Fruit fly (Drosophila melanogaster) whole organism, prepupa: ENCODE results near the gene Obp93a.

Experiments used
- Blimp-1 ChIP-seq: fragments of 200-800 bp; sonication (Bioruptor generic); optimal IDR thresholded peaks from 3 replicates; lab custom pipeline; 2017; ENCODE audit warnings: missing biosample characterization, missing genetic modification characterization, mild to moderate bottlenecking, moderate library complexity, missing genetic modification reagents
- CG10631 ChIP-seq: fragments of 200-800 bp; sonication (Bioruptor generic); optimal IDR thresholded peaks from 2 replicates; lab custom pipeline; 2016; ENCODE audit warnings: missing biosample characterization, missing genetic modification characterization
- CG10669 ChIP-seq: fragments of 200-800 bp; sonication (Bioruptor generic); optimal IDR thresholded peaks from 3 replicates; lab custom pipeline; 2018; ENCODE audit warnings: missing biosample characterization, mild to moderate bottlenecking, missing genetic modification characterization, moderate library complexity
- CG11762 ChIP-seq: fragments of 200-800 bp; sonication (Bioruptor generic); optimal IDR thresholded peaks from 3 replicates; lab custom pipeline; 2016; ENCODE audit warnings: missing biosample characterization, missing genetic modification characterization; ENCODE audit not compliant: insufficient read depth
- CG11902 ChIP-seq: fragments of 200-800 bp; sonication (Bioruptor generic); optimal IDR thresholded peaks from 3 replicates; lab custom pipeline; 2016; ENCODE audit warnings: missing biosample characterization, missing genetic modification characterization
- CG16779 ChIP-seq: fragments of 200-800 bp; sonication (Bioruptor generic); optimal IDR thresholded peaks from 3 replicates; lab custom pipeline; 2017; ENCODE audit warnings: missing biosample characterization, mild to moderate bottlenecking, missing genetic modification characterization
- CG3032 ChIP-seq: fragments of 200-800 bp; optimal IDR thresholded peaks from 2 replicates; lab custom pipeline; 2019; ENCODE audit warnings: missing biosample characterization, mild to moderate bottlenecking, missing genetic modification characterization, moderate library complexity
- CG31627 ChIP-seq: fragments of 200-800 bp; sonication (Bioruptor generic); optimal IDR thresholded peaks from 3 replicates; lab custom pipeline; 2016; ENCODE audit warnings: missing biosample characterization, missing genetic modification characterization
- CG32006 ChIP-seq: fragments of 200-800 bp; sonication (Bioruptor generic); optimal IDR thresholded peaks from 3 replicates; lab custom pipeline; 2017; ENCODE audit warnings: missing biosample characterization, mild to moderate bottlenecking, missing genetic modification characterization
- CG34406 ChIP-seq: fragments of 200-800 bp; sonication (Bioruptor generic); optimal IDR thresholded peaks from 3 replicates; lab custom pipeline; 2016; ENCODE audit warnings: missing biosample characterization, missing genetic modification characterization
- CG3919 ChIP-seq: fragments of 200-800 bp; sonication (Bioruptor generic); optimal IDR thresholded peaks from 3 replicates; lab custom pipeline; 2016; ENCODE audit warnings: missing biosample characterization, missing genetic modification characterization
- CG6792 ChIP-seq: fragments of 200-800 bp; sonication (Bioruptor generic); optimal IDR thresholded peaks from 3 replicates; lab custom pipeline; 2016; ENCODE audit warnings: missing biosample characterization, missing genetic modification characterization
- CG6854 ChIP-seq: fragments of 200-800 bp; sonication (Bioruptor generic); optimal IDR thresholded peaks from 2 replicates; lab custom pipeline; 2017; ENCODE audit warnings: missing biosample characterization, mild to moderate bottlenecking, missing genetic modification characterization
- CG8119 ChIP-seq: fragments of 200-800 bp; sonication (Bioruptor generic); IDR thresholded peaks from 3 replicates; pipeline ENCODE4 v1.3.6; 2022; ENCODE audit warnings: missing biosample characterization, missing genetic modification characterization
- CG8632 ChIP-seq: fragments of 200-800 bp; sonication (Bioruptor generic); optimal IDR thresholded peaks from 3 replicates; lab custom pipeline; 2016; ENCODE audit warnings: missing biosample characterization, missing genetic modification characterization
- CG9139 ChIP-seq: fragments of 200-800 bp; sonication (Bioruptor generic); optimal IDR thresholded peaks from 3 replicates; lab custom pipeline; 2017; ENCODE audit warnings: missing biosample characterization, mild to moderate bottlenecking, missing genetic modification characterization
- Eip75B ChIP-seq: fragments of 200-800 bp; sonication (Bioruptor generic); optimal IDR thresholded peaks from 3 replicates; lab custom pipeline; 2016; ENCODE audit warnings: missing biosample characterization, missing genetic modification characterization
- Eip78C ChIP-seq: fragments of 200-800 bp; sonication (Bioruptor generic); peaks from one replicate; lab custom pipeline; 2016; ENCODE audit warnings: missing biosample characterization, missing genetic modification characterization
- Eip93F ChIP-seq: fragments of 200-800 bp; sonication (Bioruptor generic); optimal IDR thresholded peaks from 2 replicates; lab custom pipeline; 2016; ENCODE audit warnings: missing biosample characterization, mild to moderate bottlenecking, missing genetic modification characterization
- Ets96B ChIP-seq: fragments of 200-800 bp; optimal IDR thresholded peaks from 2 replicates; lab custom pipeline; 2019; ENCODE audit warnings: missing biosample characterization, mild to moderate bottlenecking, missing genetic modification characterization, moderate library complexity
- Gug ChIP-seq: fragments of 200-800 bp; sonication (Bioruptor generic); IDR thresholded peaks from 2 replicates; pipeline ENCODE4 v1.3.6; 2022; ENCODE audit warnings: missing biosample characterization, missing genetic modification characterization
- Hr38 ChIP-seq: sonication (Bioruptor generic); optimal IDR thresholded peaks from 2 replicates; lab custom pipeline; 2016; ENCODE audit warnings: missing biosample characterization, missing genetic modification characterization
- Hr39 ChIP-seq: fragments of 200-800 bp; sonication (Bioruptor generic); optimal IDR thresholded peaks from 2 replicates; lab custom pipeline; 2016; ENCODE audit warnings: missing biosample characterization, missing genetic modification characterization
- Hr4 ChIP-seq: fragments of 200-800 bp; sonication (Bioruptor generic); optimal IDR thresholded peaks from 3 replicates; lab custom pipeline; 2016; ENCODE audit warnings: missing biosample characterization, missing genetic modification characterization
- Met ChIP-seq: fragments of 200-800 bp; sonication (Bioruptor generic); optimal IDR thresholded peaks from 3 replicates; lab custom pipeline; 2016; ENCODE audit warnings: missing biosample characterization, missing genetic modification characterization
- Sox102F ChIP-seq: fragments of 200-800 bp; sonication (Bioruptor generic); optimal IDR thresholded peaks from 2 replicates; lab custom pipeline; 2016; ENCODE audit warnings: missing biosample characterization, mild to moderate bottlenecking, missing genetic modification characterization
- Sox14 ChIP-seq: fragments of 200-800 bp; sonication (Bioruptor generic); optimal IDR thresholded peaks from 3 replicates; lab custom pipeline; 2016; ENCODE audit warnings: missing biosample characterization, missing genetic modification characterization
- Sox15 ChIP-seq: fragments of 200-800 bp; sonication (Bioruptor generic); optimal IDR thresholded peaks from 3 replicates; lab custom pipeline; 2016; ENCODE audit warnings: missing biosample characterization, missing genetic modification characterization
- achi ChIP-seq: fragments of 200-800 bp; sonication (Bioruptor generic); optimal IDR thresholded peaks from 3 replicates; lab custom pipeline; 2016; ENCODE audit warnings: missing biosample characterization, missing genetic modification characterization
- acj6 ChIP-seq: fragments of 200-800 bp; sonication (Bioruptor generic); optimal IDR thresholded peaks from 3 replicates; lab custom pipeline; 2016; ENCODE audit warnings: missing biosample characterization, missing genetic modification characterization
- cyc ChIP-seq: fragments of 200-800 bp; sonication (Bioruptor generic); optimal IDR thresholded peaks from 3 replicates; lab custom pipeline; 2016; ENCODE audit warnings: missing biosample characterization, missing genetic modification characterization
- dac ChIP-seq: fragments of 200-800 bp; sonication (Bioruptor generic); optimal IDR thresholded peaks from 2 replicates; lab custom pipeline; 2017; ENCODE audit warnings: missing biosample characterization, mild to moderate bottlenecking, missing genetic modification characterization
- dsx ChIP-seq: fragments of 200-800 bp; optimal IDR thresholded peaks from 3 replicates; lab custom pipeline; 2019; ENCODE audit warnings: missing biosample characterization, mild to moderate bottlenecking, missing genetic modification characterization, moderate library complexity; ENCODE audit not compliant: poor library complexity, severe bottlenecking
- eg ChIP-seq: fragments of 200-800 bp; sonication (Bioruptor generic); IDR thresholded peaks from 3 replicates; pipeline ENCODE4 v1.3.6; 2022; ENCODE audit warnings: missing biosample characterization, missing genetic modification characterization
- esn ChIP-seq: fragments of 200-800 bp; sonication (Bioruptor generic); optimal IDR thresholded peaks from 2 replicates; lab custom pipeline; 2016; ENCODE audit warnings: missing biosample characterization, mild to moderate bottlenecking, missing genetic modification characterization, moderate library complexity
- fd59A ChIP-seq: fragments of 200-800 bp; sonication (Bioruptor generic); optimal IDR thresholded peaks from 2 replicates; lab custom pipeline; 2017; ENCODE audit warnings: missing biosample characterization, mild to moderate bottlenecking, missing genetic modification characterization, missing genetic modification reagents
- fd85E ChIP-seq: fragments of 200-800 bp; sonication (Bioruptor generic); optimal IDR thresholded peaks from 3 replicates; lab custom pipeline; 2016; ENCODE audit warnings: missing biosample characterization, missing genetic modification characterization
- fkh ChIP-seq: fragments of 200-800 bp; sonication (Bioruptor generic); optimal IDR thresholded peaks from 3 replicates; lab custom pipeline; 2017; ENCODE audit warnings: missing biosample characterization, mild to moderate bottlenecking, missing genetic modification characterization, moderate library complexity
- lz ChIP-seq: fragments of 200-800 bp; sonication (Bioruptor generic); optimal IDR thresholded peaks from 3 replicates; lab custom pipeline; 2016; ENCODE audit warnings: missing biosample characterization, missing genetic modification characterization
- spab ChIP-seq: fragments of 200-800 bp; sonication (Bioruptor generic); optimal IDR thresholded peaks from 2 replicates; lab custom pipeline; 2017; ENCODE audit warnings: missing biosample characterization, mild to moderate bottlenecking, missing genetic modification characterization, missing genetic modification reagents
- ss ChIP-seq, 2 experiments: fragments of 200-800 bp; sonication (Bioruptor generic); optimal IDR thresholded peaks; 2 replicates in 1 of 2; 3 replicates in 1 of 2; lab custom pipeline; 2017 to 2018; ENCODE audit warnings: mild to moderate bottlenecking in 2 of 2, missing biosample characterization in 2 of 2, missing genetic modification characterization in 2 of 2, moderate library complexity in 1 of 2
- svp ChIP-seq: fragments of 200-800 bp; sonication (Bioruptor generic); peaks from one replicate; lab custom pipeline; 2016; ENCODE audit warnings: missing biosample characterization, missing genetic modification characterization
- topi ChIP-seq: fragments of 200-800 bp; sonication (Bioruptor generic); optimal IDR thresholded peaks from 3 replicates; lab custom pipeline; 2016; ENCODE audit warnings: missing biosample characterization, missing genetic modification characterization

Obp93a gene

DNA sequence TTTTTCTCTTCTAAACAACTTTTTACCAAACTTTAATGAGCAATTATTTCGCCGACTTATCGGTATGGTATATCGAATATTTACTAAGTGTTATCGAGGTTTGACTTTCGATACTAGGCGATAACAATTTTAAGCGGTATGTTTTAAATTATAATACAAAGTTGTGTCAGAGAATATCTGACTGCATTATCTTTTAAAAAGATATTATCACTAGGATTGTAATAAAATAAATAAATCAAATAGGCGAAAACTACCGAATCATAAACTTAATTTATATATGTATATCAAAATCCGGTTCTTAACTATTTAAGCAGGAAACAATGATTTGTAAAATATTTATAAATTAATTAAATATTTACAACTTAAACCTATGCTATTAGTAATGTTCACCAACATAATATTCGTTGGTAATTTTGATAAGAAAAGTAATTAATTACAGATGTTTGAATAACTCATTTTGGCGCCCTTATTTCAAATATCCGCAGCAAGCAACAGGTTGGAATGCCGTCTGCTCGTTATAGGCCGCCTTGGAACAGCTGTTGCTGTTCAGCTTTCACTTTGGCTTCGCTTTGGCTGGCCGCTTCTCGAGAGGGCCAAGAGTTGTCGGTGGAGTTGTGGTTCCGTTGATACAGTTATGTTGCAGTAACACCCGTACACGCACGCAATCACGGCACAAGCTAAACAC lies 21.5 kb downstream of the Obp93a start, which contains the start of the genes Sec15 and rtet (continued):
- TF ChIP-seq Sox14 (GFP tag; lab: Kevin White, UChicago) (peak; percentile 60), Gug (GFP tag; lab: Robert Waterston, UW) (no peak), CG10631 (GFP tag; lab: Kevin White, UChicago) (peak; percentile 34), Eip78C (peak; percentile 81), CG16779 (tag; lab: Kevin White, UChicago) (no peak), esn (GFP tag; lab: Kevin White, UChicago) (peak; percentile 75), CG9139 (GFP tag; lab: Kevin White, UChicago) (no peak), Sox15 (GFP tag; lab: Kevin White, UChicago) (no peak), CG31627 (GFP tag; lab: Kevin White, UChicago) (peak; percentile 47), CG32006 (no peak), CG8632 (no peak), CG3919 (GFP tag; lab: Kevin White, UChicago) (no peak), Sox102F (no peak), CG6792 (no peak), dac (peak; percentile 24), Hr38 (GFP tag; lab: Kevin White, UChicago) (no peak), fd59A (GFP tag; lab: Kevin White, UChicago) (peak; percentile 37), Hr4 (GFP tag; lab: Kevin White, UChicago) (no peak), svp (GFP tag; lab: Kevin White, UChicago) (peak; percentile 85)

- TF ChIP-seq fd85E (GFP tag; lab: Kevin White, UChicago) (no peak), cyc (GFP tag; lab: Kevin White, UChicago) (no peak), achi (no peak), CG11762 (GFP tag; lab: Kevin White, UChicago) (no peak), CG31627 (GFP tag; lab: Kevin White, UChicago) (no peak), CG10631 (GFP tag; lab: Kevin White, UChicago) (no peak), esn (GFP tag; lab: Kevin White, UChicago) (no peak)
Measured at dm6 chr3R:21102477-21102876, 27.0 kb downstream of the Obp93a start.

- TF ChIP-seq ss (GFP tag; optimal IDR thresholded peaks at IDR 0.05; lab: Kevin White, UChicago) (no peak), Eip78C (peak; percentile 33), cyc (GFP tag; lab: Kevin White, UChicago) (peak; percentile 50), CG6792 (peak; percentile 34), dsx (GFP tag; lab: Kevin White, UChicago) (no peak), Hr39 (GFP tag; lab: Kevin White, UChicago) (peak; percentile 70), Met (GFP tag; lab: Kevin White, UChicago) (no peak), Hr4 (GFP tag; lab: Kevin White, UChicago) (no peak), fkh (peak; percentile 55), CG3919 (GFP tag; lab: Kevin White, UChicago) (no peak), acj6 (peak; percentile 47), spab (no peak), Ets96B (tag; lab: Kevin White, UChicago) (no peak), lz (GFP tag; lab: Kevin White, UChicago) (peak; percentile 65), Sox15 (GFP tag; lab: Kevin White, UChicago) (peak; percentile 62), CG10631 (GFP tag; lab: Kevin White, UChicago) (no peak), CG11902 (GFP tag; lab: Kevin White, UChicago) (peak; percentile 39), CG10669 (GFP tag; lab: Kevin White, UChicago) (no peak), Eip75B (GFP tag; lab: Kevin White, UChicago) (no peak), eg (GFP tag; lab: Robert Waterston, UW) (no peak), Blimp-1 (GFP tag; lab: Kevin White, UChicago) (peak; percentile 0), CG31627 (GFP tag; lab: Kevin White, UChicago) (peak; percentile 68), Sox14 (GFP tag; lab: Kevin White, UChicago) (peak; percentile 35), Hr38 (GFP tag; lab: Kevin White, UChicago) (no peak), Eip93F (GFP tag; lab: Kevin White, UChicago) (peak; percentile 35), CG8119 (GFP tag; lab: Robert Waterston, UW) (no peak), CG16779 (tag; lab: Kevin White, UChicago) (no peak), topi (GFP tag; lab: Kevin White, UChicago) (peak; percentile 41), dac (no peak), esn (GFP tag; lab: Kevin White, UChicago) (peak; percentile 64), CG3032 (tag; lab: Kevin White, UChicago) (peak; percentile 60), CG34406 (GFP tag; lab: Kevin White, UChicago) (no peak), CG6854 (GFP tag; lab: Kevin White, UChicago) (no peak), fd59A (GFP tag; lab: Kevin White, UChicago) (peak; percentile 5)
Measured at dm6 chr3R:21101453-21102214, 27.9 kb downstream of the Obp93a start, which contains the start of the genes CG7044 and Tbc1d22. CG7044 (minus strand) TSS chr3R:21101718. Tbc1d22 (plus strand) TSS chr3R:21102199.
